Fruit fly (Drosophila melanogaster) whole organism, embryonic: ENCODE results near the gene Pka-C3.

Experiments used
- Asciz ChIP-seq: fragments of 200-800 bp; sonication (Bioruptor generic); optimal IDR thresholded peaks from 2 replicates; lab custom pipeline; 2017; ENCODE audit warnings: missing biosample characterization, mild to moderate bottlenecking, missing genetic modification characterization, missing genetic modification reagents
- Bgb ChIP-seq: fragments of 200-800 bp; sonication (Bioruptor generic); IDR thresholded peaks from 2 replicates; pipeline ENCODE4 v1.3.6; 2022; ENCODE audit warnings: missing biosample characterization, missing genetic modification characterization; ENCODE audit not compliant: partially characterized antibody
- CG10274 ChIP-seq: fragments of 200-800 bp; sonication (Bioruptor generic); optimal IDR thresholded peaks from 3 replicates; lab custom pipeline; 2017; ENCODE audit warnings: missing biosample characterization, mild to moderate bottlenecking, missing genetic modification characterization
- CG11398 ChIP-seq: fragments of 200-800 bp; sonication (Bioruptor generic); optimal IDR thresholded peaks from 2 replicates; lab custom pipeline; 2016; ENCODE audit warnings: missing biosample characterization, missing genetic modification characterization
- CG12391 ChIP-seq: fragments of 200-800 bp; sonication (Bioruptor generic); optimal IDR thresholded peaks from 3 replicates; lab custom pipeline; 2018; ENCODE audit warnings: missing biosample characterization, mild to moderate bottlenecking, missing genetic modification characterization, moderate library complexity
- CG15011 ChIP-seq: fragments of 200-800 bp; sonication (Bioruptor generic); optimal IDR thresholded peaks from 3 replicates; lab custom pipeline; 2018; ENCODE audit warnings: missing biosample characterization, mild to moderate bottlenecking, missing genetic modification characterization
- CG1792 ChIP-seq: fragments of 200-800 bp; sonication (Bioruptor generic); optimal IDR thresholded peaks from 2 replicates; lab custom pipeline; 2016; ENCODE audit warnings: missing biosample characterization, missing genetic modification characterization
- CG2116 ChIP-seq: fragments of 200-800 bp; sonication (Bioruptor generic); optimal IDR thresholded peaks from 3 replicates; lab custom pipeline; 2018; ENCODE audit warnings: missing biosample characterization, mild to moderate bottlenecking, missing genetic modification characterization
- CG31224 ChIP-seq: fragments of 200-800 bp; sonication (Bioruptor generic); IDR thresholded peaks from 2 replicates; pipeline ENCODE4 v1.3.6; 2022; ENCODE audit warnings: missing biosample characterization, missing genetic modification characterization
- CG31441 ChIP-seq: fragments of 200-800 bp; sonication (Bioruptor generic); IDR thresholded peaks from 2 replicates; pipeline ENCODE4 v1.3.6; 2022; ENCODE audit warnings: missing biosample characterization, missing genetic modification characterization
- CG32532 ChIP-seq: fragments of 200-800 bp; sonication (Bioruptor generic); IDR thresholded peaks from 2 replicates; pipeline ENCODE4 v1.3.6; 2022; ENCODE audit warnings: missing biosample characterization, missing genetic modification characterization
- CG3281 ChIP-seq: fragments of 200-800 bp; sonication (Bioruptor generic); optimal IDR thresholded peaks from 3 replicates; lab custom pipeline; 2017; ENCODE audit warnings: missing biosample characterization, mild to moderate bottlenecking, missing genetic modification characterization
- CG3847 ChIP-seq: fragments of 200-800 bp; sonication (Bioruptor generic); IDR thresholded peaks from 2 replicates; pipeline ENCODE4 v1.3.6; 2022; ENCODE audit warnings: missing biosample characterization, missing genetic modification characterization
- CG4360 ChIP-seq: fragments of 200-800 bp; sonication (Bioruptor generic); IDR thresholded peaks from 2 replicates; pipeline ENCODE4 v1.3.6; 2022; ENCODE audit warnings: missing biosample characterization, missing genetic modification characterization
- CG4617 ChIP-seq: fragments of 200-800 bp; sonication (Bioruptor generic); optimal IDR thresholded peaks from 3 replicates; lab custom pipeline; 2016; ENCODE audit warnings: missing biosample characterization, missing genetic modification characterization, borderline replicate concordance
- CG4707 ChIP-seq: fragments of 200-800 bp; sonication (Bioruptor generic); optimal IDR thresholded peaks from 2 replicates; lab custom pipeline; 2018; ENCODE audit warnings: missing biosample characterization, mild to moderate bottlenecking, missing genetic modification characterization, moderate library complexity
- CG4820 ChIP-seq: fragments of 200-800 bp; sonication (Bioruptor generic); optimal IDR thresholded peaks from 3 replicates; lab custom pipeline; 2016; ENCODE audit warnings: missing biosample characterization, missing genetic modification characterization
- CG6689 ChIP-seq: fragments of 200-800 bp; sonication (Bioruptor generic); IDR thresholded peaks from 2 replicates; pipeline ENCODE4 v1.3.6; 2022; ENCODE audit warnings: missing biosample characterization, missing genetic modification characterization
- CG6765 ChIP-seq: fragments of 200-800 bp; sonication (Bioruptor generic); optimal IDR thresholded peaks from 3 replicates; lab custom pipeline; 2017; ENCODE audit warnings: missing biosample characterization, mild to moderate bottlenecking, missing genetic modification characterization
- CG7839 ChIP-seq: fragments of 200-800 bp; sonication (Bioruptor generic); optimal IDR thresholded peaks from 3 replicates; lab custom pipeline; 2018; ENCODE audit warnings: missing biosample characterization, mild to moderate bottlenecking, missing genetic modification characterization, moderate library complexity
- CG8944 ChIP-seq: fragments of 200-800 bp; sonication (Bioruptor generic); optimal IDR thresholded peaks from 3 replicates; lab custom pipeline; 2016; ENCODE audit warnings: missing biosample characterization, missing genetic modification characterization
- CG9797 ChIP-seq: fragments of 200-800 bp; sonication (Bioruptor generic); optimal IDR thresholded peaks from 3 replicates; lab custom pipeline; 2018; ENCODE audit warnings: missing biosample characterization, mild to moderate bottlenecking, missing genetic modification characterization
- Dip3 ChIP-seq: fragments of 200-800 bp; sonication (Bioruptor generic); optimal IDR thresholded peaks from 3 replicates; lab custom pipeline; 2016; ENCODE audit warnings: missing biosample characterization, missing genetic modification characterization
- E2f2 ChIP-seq: fragments of 200-800 bp; sonication (Bioruptor generic); IDR thresholded peaks from 2 replicates; pipeline ENCODE4 v1.3.6; 2022; ENCODE audit warnings: missing biosample characterization, missing genetic modification characterization
- Fer2 ChIP-seq: fragments of 200-800 bp; sonication (Bioruptor generic); optimal IDR thresholded peaks from 2 replicates; lab custom pipeline; 2018; ENCODE audit warnings: missing biosample characterization, mild to moderate bottlenecking, missing genetic modification characterization, moderate library complexity
- GATAe ChIP-seq: fragments of 200-800 bp; sonication (Bioruptor generic); conservative IDR thresholded peaks from 2 replicates; pipeline ENCODE4 v1.3.6; 2022; ENCODE audit warnings: missing biosample characterization, missing genetic modification characterization
- HLH4C ChIP-seq: fragments of 200-800 bp; sonication (Bioruptor generic); IDR thresholded peaks from 3 replicates; pipeline ENCODE4 v1.3.6; 2022; ENCODE audit warnings: missing biosample characterization, missing genetic modification characterization; ENCODE audit not compliant: partially characterized antibody
- HmgD ChIP-seq: fragments of 200-800 bp; sonication (Bioruptor generic); optimal IDR thresholded peaks from 3 replicates; lab custom pipeline; 2016; ENCODE audit warnings: missing biosample characterization, missing genetic modification characterization
- Hr39 ChIP-seq: fragments of >200 bp; optimal IDR thresholded peaks from 2 replicates; lab custom pipeline; 2017
- Lpt ChIP-seq: fragments of >200 bp; optimal IDR thresholded peaks from 2 replicates; lab custom pipeline; 2018; ENCODE audit warnings: missing biosample characterization, missing genetic modification characterization
- NC2α ChIP-seq: fragments of 200-800 bp; sonication (Bioruptor generic); optimal IDR thresholded peaks from 2 replicates; lab custom pipeline; 2016; ENCODE audit warnings: missing biosample characterization, missing genetic modification characterization
- NK7.1 ChIP-seq: fragments of 200-800 bp; sonication (Bioruptor generic); optimal IDR thresholded peaks from 3 replicates; lab custom pipeline; 2016; ENCODE audit warnings: missing biosample characterization, missing genetic modification characterization
- Neu2 ChIP-seq: fragments of 200-800 bp; sonication (Bioruptor generic); optimal IDR thresholded peaks from 3 replicates; lab custom pipeline; 2016; ENCODE audit warnings: missing biosample characterization, missing genetic modification characterization, borderline replicate concordance
- Sry-β ChIP-seq: fragments of 200-800 bp; sonication (Bioruptor generic); optimal IDR thresholded peaks from 2 replicates; lab custom pipeline; 2018; ENCODE audit warnings: missing biosample characterization, mild to moderate bottlenecking, missing genetic modification characterization, moderate library complexity
- TFAM ChIP-seq: fragments of 200-800 bp; sonication (Bioruptor generic); optimal IDR thresholded peaks from 2 replicates; lab custom pipeline; 2017; ENCODE audit warnings: missing biosample characterization, missing genetic modification characterization, inconsistent platforms
- Xrp1 ChIP-seq: fragments of 200-800 bp; sonication (Bioruptor generic); IDR thresholded peaks from 2 replicates; pipeline ENCODE4 v1.3.6; 2022; ENCODE audit warnings: missing biosample characterization, missing genetic modification characterization
- ash1 ChIP-seq: fragments of 200-800 bp; sonication (Bioruptor generic); optimal IDR thresholded peaks from 2 replicates; lab custom pipeline; 2018; ENCODE audit warnings: missing biosample characterization, mild to moderate bottlenecking, missing genetic modification characterization
- bab2 ChIP-seq: fragments of 200-800 bp; sonication (Bioruptor generic); optimal IDR thresholded peaks from 2 replicates; lab custom pipeline; 2016; ENCODE audit warnings: missing biosample characterization, missing genetic modification characterization
- bowl ChIP-seq: fragments of 200-800 bp; sonication (Bioruptor generic); IDR thresholded peaks from 2 replicates; pipeline ENCODE4 v1.3.6; 2022; ENCODE audit warnings: missing biosample characterization, missing genetic modification characterization
- dmrt99B ChIP-seq: fragments of 200-800 bp; sonication (Bioruptor generic); optimal IDR thresholded peaks from 2 replicates; lab custom pipeline; 2018; ENCODE audit warnings: missing biosample characterization, mild to moderate bottlenecking, missing genetic modification characterization, moderate library complexity
- emc ChIP-seq: fragments of 200-800 bp; sonication (Bioruptor generic); optimal IDR thresholded peaks from 2 replicates; lab custom pipeline; 2016; ENCODE audit warnings: missing biosample characterization, missing genetic modification characterization
- gro ChIP-seq: fragments of 200-800 bp; sonication (Bioruptor generic); optimal IDR thresholded peaks from 2 replicates; lab custom pipeline; 2016; ENCODE audit warnings: missing biosample characterization, missing genetic modification characterization
- ind ChIP-seq: fragments of 200-800 bp; sonication (Bioruptor generic); optimal IDR thresholded peaks from 3 replicates; lab custom pipeline; 2016; ENCODE audit warnings: missing biosample characterization, missing genetic modification characterization
- jigr1 ChIP-seq: fragments of 200-800 bp; sonication (Bioruptor generic); IDR thresholded peaks from 3 replicates; pipeline ENCODE4 v1.3.6; 2022; ENCODE audit warnings: missing biosample characterization, missing genetic modification characterization
- rib ChIP-seq: fragments of 200-800 bp; sonication (Bioruptor generic); IDR thresholded peaks from 2 replicates; pipeline ENCODE4 v1.3.6; 2022; ENCODE audit warnings: missing biosample characterization, missing genetic modification characterization
- row ChIP-seq: fragments of 200-800 bp; sonication (Bioruptor generic); IDR thresholded peaks from 3 replicates; pipeline ENCODE4 v1.3.6; 2022; ENCODE audit warnings: missing biosample characterization, missing genetic modification characterization
- salm ChIP-seq: fragments of 200-800 bp; sonication (Bioruptor generic); optimal IDR thresholded peaks from 2 replicates; lab custom pipeline; 2018; ENCODE audit warnings: missing biosample characterization, mild to moderate bottlenecking, missing genetic modification characterization
- schlank ChIP-seq: fragments of 200-800 bp; sonication (Bioruptor generic); optimal IDR thresholded peaks from 2 replicates; lab custom pipeline; 2018; ENCODE audit warnings: missing biosample characterization, mild to moderate bottlenecking, missing genetic modification characterization
- slou ChIP-seq: fragments of 200-800 bp; sonication (Bioruptor generic); optimal IDR thresholded peaks from 3 replicates; lab custom pipeline; 2016; ENCODE audit warnings: missing biosample characterization, missing genetic modification characterization
- wek ChIP-seq: fragments of 200-800 bp; sonication (Bioruptor generic); optimal IDR thresholded peaks from 3 replicates; lab custom pipeline; 2018; ENCODE audit warnings: missing biosample characterization, mild to moderate bottlenecking, missing genetic modification characterization, moderate library complexity
- zen2 ChIP-seq: fragments of 200-800 bp; sonication (Bioruptor generic); IDR thresholded peaks from 3 replicates; pipeline ENCODE4 v1.3.6; 2022; ENCODE audit warnings: missing biosample characterization, missing genetic modification characterization; ENCODE audit not compliant: partially characterized antibody

The Pka-C3 gene

dm6 chr3L:16001164-16001679 lies 46.6 kb upstream of the Pka-C3 start (continued):
- no peak for TF ChIP-seq CG4360 (GFP tag; lab: Robert Waterston, UW)
- peak; percentile 3 for TF ChIP-seq CG4617
- peak; percentile 79 for TF ChIP-seq dmrt99B (tag; lab: Kevin White, UChicago)
- TF ChIP-seq NC2α (GFP tag; lab: Kevin White, UChicago), result no peak
- peak; percentile 90 for TF ChIP-seq gro
- TF ChIP-seq CG7839, result peak; percentile 86
- peak; percentile 69 for TF ChIP-seq CG3847 (GFP tag; lab: Robert Waterston, UW)
- TF ChIP-seq Xrp1, result peak; percentile 46; the same call in 1 of the 2 replicates
- peak; percentile 72 for TF ChIP-seq HmgD (GFP tag; lab: Kevin White, UChicago)
- TF ChIP-seq CG2116 (GFP tag; lab: Kevin White, UChicago), result peak; percentile 22
- TF ChIP-seq rib (GFP tag; lab: Robert Waterston, UW), result peak; percentile 63
- peak; percentile 91 for TF ChIP-seq row
- peak; percentile 26 for TF ChIP-seq Neu2 (GFP tag; lab: Kevin White, UChicago)
- no peak for TF ChIP-seq Lpt (GFP tag; lab: Kevin White, UChicago)
- no peak for TF ChIP-seq CG4707 (GFP tag; lab: Kevin White, UChicago)
- TF ChIP-seq CG32532 (GFP tag; lab: Robert Waterston, UW), result peak; percentile 80; the same call in 1 of the 2 replicates
- TF ChIP-seq CG1792 (GFP tag; lab: Kevin White, UChicago), result peak; percentile 74
- no peak for TF ChIP-seq Sry-β (GFP tag; lab: Kevin White, UChicago)
- TF ChIP-seq CG12391 (tag; lab: Kevin White, UChicago), result peak; percentile 72
- TF ChIP-seq zen2 (GFP tag; lab: Robert Waterston, UW), result no peak
- no peak for TF ChIP-seq wek (GFP tag; lab: Kevin White, UChicago)
- TF ChIP-seq slou (GFP tag; lab: Kevin White, UChicago), result peak; percentile 39
- peak; percentile 79 for TF ChIP-seq schlank
- peak; percentile 31 for TF ChIP-seq salm
- peak; percentile 90 for TF ChIP-seq CG3281 (GFP tag; lab: Kevin White, UChicago)
- peak; percentile 44; the same call in 1 of the 2 replicates for TF ChIP-seq Bgb (GFP tag; lab: Robert Waterston, UW)
- TF ChIP-seq CG15011, result peak; percentile 8
- TF ChIP-seq CG9797 (GFP tag; lab: Kevin White, UChicago), result no peak
- TF ChIP-seq bab2, result peak; percentile 64
- TF ChIP-seq E2f2 (GFP tag; lab: Robert Waterston, UW), result peak; percentile 57
- TF ChIP-seq emc (GFP tag; lab: Kevin White, UChicago), result peak; percentile 14
- TF ChIP-seq Fer2 (tag; lab: Kevin White, UChicago), result peak; percentile 21
- no peak for TF ChIP-seq HLH4C (GFP tag; lab: Robert Waterston, UW)
- peak; percentile 22 for TF ChIP-seq Asciz (GFP tag; lab: Kevin White, UChicago)
- TF ChIP-seq TFAM (GFP tag; lab: Kevin White, UChicago), result no peak
- TF ChIP-seq ind (GFP tag; lab: Kevin White, UChicago), result peak; percentile 79
- TF ChIP-seq GATAe (GFP tag; lab: Robert Waterston, UW), result peak; percentile 40; the same call in 1 of the 2 replicates
- peak; percentile 56 for TF ChIP-seq CG11398 (GFP tag; lab: Kevin White, UChicago)
- peak; percentile 36 for TF ChIP-seq CG4820 (GFP tag; lab: Kevin White, UChicago)
- TF ChIP-seq NK7.1 (GFP tag; lab: Kevin White, UChicago), result peak; percentile 72
- peak; percentile 13 for TF ChIP-seq ash1 (GFP tag; lab: Kevin White, UChicago)
- no peak for TF ChIP-seq jigr1
- TF ChIP-seq CG31441, result peak; percentile 62
- peak; percentile 78 for TF ChIP-seq CG6689 (GFP tag; lab: Robert Waterston, UW)
- TF ChIP-seq CG31224 (GFP tag; lab: Robert Waterston, UW), result peak; percentile 50; the same call in 1 of the 2 replicates
- TF ChIP-seq Hr39 (lab: Kevin White, UChicago), result no peak
- TF ChIP-seq CG10274 (GFP tag; lab: Kevin White, UChicago), result peak; percentile 33
- TF ChIP-seq CG8944 (GFP tag; lab: Kevin White, UChicago), result peak; percentile 45
- TF ChIP-seq bowl (GFP tag; lab: Robert Waterston, UW), result no peak
- peak; percentile 87 for TF ChIP-seq Dip3 (GFP tag; lab: Kevin White, UChicago)
- peak; percentile 75 for TF ChIP-seq CG6765
